Worm (Caenorhabditis elegans): ENCODE data around the gene srbc-51.

srbc-51 gene

ce11 chrV:15876308-15876707 is 50.1 kb downstream of the srbc-51 start, which contains the start of gene nhr-102:
Gene nhr-102, minus strand, starts transcription at chrV:15876408.
- no peak for TF ChIP-seq sma-9 (GFP tag; optimal IDR thresholded peaks at IDR 0.05)
- no peak for TF ChIP-seq sma-9 (tag; optimal IDR thresholded peaks at IDR 0.05)
- TF ChIP-seq F13H6.1 (tag; optimal IDR thresholded peaks at IDR 0.05) = no peak
- TF ChIP-seq ztf-11 (tag; optimal IDR thresholded peaks at IDR 0.05) = no peak
- TF ChIP-seq elt-3 (tag; optimal IDR thresholded peaks at IDR 0.05) = no peak
- no peak for TF ChIP-seq nhr-12 (tag; optimal IDR thresholded peaks at IDR 0.05)
- no peak for TF ChIP-seq unc-39 (tag; optimal IDR thresholded peaks at IDR 0.05)
- TF ChIP-seq nhr-25 (tag; optimal IDR thresholded peaks at IDR 0.05) = no peak
- TF ChIP-seq ztf-4 (tag; optimal IDR thresholded peaks at IDR 0.05) = no peak
- no peak for TF ChIP-seq lin-39 (tag; optimal IDR thresholded peaks at IDR 0.05)
- no peak for TF ChIP-seq mdl-1 (tag; optimal IDR thresholded peaks at IDR 0.05)
- no peak for TF ChIP-seq ZK546.5 (tag; optimal IDR thresholded peaks at IDR 0.05)
- no peak for TF ChIP-seq unc-62 (GFP tag; optimal IDR thresholded peaks at IDR 0.05)
